Fruit fly (Drosophila melanogaster): ENCODE results near the gene snf.

The snf gene

DNA sequence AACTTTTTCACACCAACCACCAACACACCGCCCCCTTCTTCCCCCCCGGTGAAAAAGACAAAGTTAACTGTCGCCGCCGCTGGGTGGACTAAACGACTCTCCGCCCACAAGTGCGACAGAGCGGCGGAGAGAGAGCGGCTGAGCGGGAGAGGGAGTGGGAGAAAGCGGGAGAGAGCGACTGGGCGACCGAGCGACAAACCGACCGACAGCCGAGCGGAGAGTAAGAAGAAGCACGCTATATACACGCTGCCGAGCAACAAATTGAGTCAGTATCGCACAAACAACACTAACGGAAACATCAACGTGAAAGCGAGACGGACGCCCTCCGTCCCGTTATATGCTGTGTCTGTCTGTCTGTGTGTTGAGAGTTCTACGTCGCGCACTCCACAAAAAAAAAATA is 30.9 kb downstream of the snf start, which contains the start of gene SK (continued):
- TF ChIP-seq CG6854 (GFP tag; optimal IDR thresholded peaks at IDR 0.05) (no peak), CG11723 (GFP tag; optimal IDR thresholded peaks at IDR 0.05) (no peak), HmgD (GFP tag; optimal IDR thresholded peaks at IDR 0.05) (no peak), slp2 (GFP tag; optimal IDR thresholded peaks at IDR 0.05) (no peak), CG30431 (GFP tag; optimal IDR thresholded peaks at IDR 0.05) (no peak), CG12769 (tag; optimal IDR thresholded peaks at IDR 0.05) (peak; percentile 41), fd96Cb (tag; optimal IDR thresholded peaks at IDR 0.05) (no peak), CG30403 (GFP tag; optimal IDR thresholded peaks at IDR 0.05) (no peak), CG3281 (GFP tag; optimal IDR thresholded peaks at IDR 0.05) (no peak), ara (GFP tag; IDR thresholded peaks at IDR 0.05) (no peak), dm (GFP tag; optimal IDR thresholded peaks at IDR 0.05) (no peak), sr (GFP tag; IDR thresholded peaks at IDR 0.05) (peak; percentile 71), hbn (GFP tag; IDR thresholded peaks at IDR 0.05; ENCODE audit: partially characterized antibody) (no peak), ewg (GFP tag; optimal IDR thresholded peaks at IDR 0.05) (no peak), Gug (GFP tag; IDR thresholded peaks at IDR 0.05) (no peak), CG13894 (tag; optimal IDR thresholded peaks at IDR 0.05) (peak; percentile 65), CG31441 (GFP tag; IDR thresholded peaks at IDR 0.05) (no peak), CG34422 (GFP tag; IDR thresholded peaks at IDR 0.05) (no peak), CG11085 (GFP tag; IDR thresholded peaks at IDR 0.05) (no peak), Opbp (GFP tag; IDR thresholded peaks at IDR 0.05; ENCODE audit: partially characterized antibody) (no peak), CG10209 (GFP tag; optimal IDR thresholded peaks at IDR 0.05) (peak; percentile 71), CG12659 (GFP tag; optimal IDR thresholded peaks at IDR 0.05) (no peak), Sox102F (GFP tag; optimal IDR thresholded peaks at IDR 0.05) (no peak), NfI (GFP tag; optimal IDR thresholded peaks at IDR 0.05) (no peak), ap (GFP tag; IDR thresholded peaks at IDR 0.05) (no peak), btn (GFP tag; optimal IDR thresholded peaks at IDR 0.05) (no peak), Bgb (GFP tag; IDR thresholded peaks at IDR 0.05; ENCODE audit: partially characterized antibody) (peak; percentile 42; the same call in 1 of the 2 replicates), CG12236 (GFP tag; optimal IDR thresholded peaks at IDR 0.05) (no peak), CG6254 (GFP tag; optimal IDR thresholded peaks at IDR 0.05) (no peak), CG12071 (GFP tag; optimal IDR thresholded peaks at IDR 0.05) (peak; percentile 4), CG10321 (GFP tag; IDR thresholded peaks at IDR 0.05) (no peak), Nf-YC (tag; optimal IDR thresholded peaks at IDR 0.05) (no peak), CG2199 (GFP tag; IDR thresholded peaks at IDR 0.05) (no peak), HLH4C (GFP tag; IDR thresholded peaks at IDR 0.05; ENCODE audit: partially characterized antibody) (0 out of 3 replicates have a peak, but pooled peaks have one; percentile 16), CG15514 (GFP tag; optimal IDR thresholded peaks at IDR 0.05) (peak; percentile 10), sob (GFP tag; IDR thresholded peaks at IDR 0.05) (no peak), dmrt11E (tag; optimal IDR thresholded peaks at IDR 0.05) (no peak), CG16779 (GFP tag; IDR thresholded peaks at IDR 0.05) (no peak), CG4282 (GFP tag; optimal IDR thresholded peaks at IDR 0.05) (no peak), Rfx (GFP tag; IDR thresholded peaks at IDR 0.05) (no peak), CG8281 (tag; optimal IDR thresholded peaks at IDR 0.05) (no peak), CG18619 (GFP tag; optimal IDR thresholded peaks at IDR 0.05) (no peak), MESR4 (GFP tag; optimal IDR thresholded peaks at IDR 0.05) (no peak), NC2α (GFP tag; optimal IDR thresholded peaks at IDR 0.05) (no peak), CG10462 (GFP tag; optimal IDR thresholded peaks at IDR 0.05) (no peak), Chrac-16 (GFP tag; optimal IDR thresholded peaks at IDR 0.05) (no peak), CG17612 (GFP tag; IDR thresholded peaks at IDR 0.05) (no peak), Blimp-1 (GFP tag; optimal IDR thresholded peaks at IDR 0.05) (no peak), br (optimal IDR thresholded peaks at IDR 0.05) (no peak), CG9215 (GFP tag; IDR thresholded peaks at IDR 0.05) (no peak), gsb-n (tag; optimal IDR thresholded peaks at IDR 0.05) (no peak), Xrp1 (GFP tag; IDR thresholded peaks at IDR 0.05) (no peak)

Data from whole organism, embryonic.